Worm (Caenorhabditis elegans) whole organism, midembryonic: ENCODE measurements around the gene Y110A2AL.1.
A peak's percentile ranks its signal among the peaks of the same experiment; 100 is the strongest.

Experiments
- T22C8.4 ChIP-seq: fragments of 200-800 bp; sonication (Bioruptor generic); IDR thresholded peaks from 2 replicates; pipeline ENCODE4 v1.3.6; 2022; ENCODE audit warnings: missing genetic modification characterization, missing compliant biosample characterization
- cog-1 ChIP-seq: sonication (generic microtip); optimal IDR thresholded peaks from 2 replicates; lab custom pipeline; 2016; ENCODE audit warnings: missing genetic modification characterization, missing compliant biosample characterization
- flt-1 ChIP-seq: fragments of 200-800 bp; sonication (Bioruptor generic); IDR thresholded peaks from 2 replicates; pipeline ENCODE4 v1.3.6; 2022; ENCODE audit warnings: missing genetic modification characterization, missing compliant biosample characterization
- klf-2 ChIP-seq: fragments of 200-800 bp; sonication (Bioruptor generic); conservative IDR thresholded peaks from 2 replicates; pipeline ENCODE4 v1.3.6; 2022; ENCODE audit warnings: missing genetic modification reagents, missing genetic modification characterization, missing compliant biosample characterization
- med-1 ChIP-seq: sonication (generic microtip); optimal IDR thresholded peaks from 2 replicates; lab custom pipeline; 2017; ENCODE audit warnings: missing genetic modification characterization, mild to moderate bottlenecking, missing compliant biosample characterization, antibody characterized with exemption, missing genetic modification reagents; ENCODE audit not compliant: insufficient read depth
- ref-1 ChIP-seq: fragments of 200-800 bp; sonication (Bioruptor generic); conservative IDR thresholded peaks from 2 replicates; pipeline ENCODE4 v1.3.6; 2022; ENCODE audit warnings: missing genetic modification reagents, missing genetic modification characterization, missing compliant biosample characterization
- tab-1 ChIP-seq: fragments of 200-800 bp; sonication (Bioruptor generic); IDR thresholded peaks from 2 replicates; pipeline ENCODE4 v1.3.6; 2022; ENCODE audit warnings: missing genetic modification characterization, missing compliant biosample characterization
- ztf-23 ChIP-seq: fragments of 200-800 bp; sonication (Bioruptor generic); IDR thresholded peaks from 2 replicates; pipeline ENCODE4 v1.3.6; 2022; ENCODE audit warnings: missing genetic modification reagents, missing genetic modification characterization, missing compliant biosample characterization
- ztf-29 ChIP-seq: fragments of 200-800 bp; sonication (Bioruptor generic); IDR thresholded peaks from 2 replicates; pipeline ENCODE4 v1.3.6; 2022; ENCODE audit warnings: missing genetic modification reagents, missing genetic modification characterization, missing compliant biosample characterization

Gene Y110A2AL.1

DNA sequence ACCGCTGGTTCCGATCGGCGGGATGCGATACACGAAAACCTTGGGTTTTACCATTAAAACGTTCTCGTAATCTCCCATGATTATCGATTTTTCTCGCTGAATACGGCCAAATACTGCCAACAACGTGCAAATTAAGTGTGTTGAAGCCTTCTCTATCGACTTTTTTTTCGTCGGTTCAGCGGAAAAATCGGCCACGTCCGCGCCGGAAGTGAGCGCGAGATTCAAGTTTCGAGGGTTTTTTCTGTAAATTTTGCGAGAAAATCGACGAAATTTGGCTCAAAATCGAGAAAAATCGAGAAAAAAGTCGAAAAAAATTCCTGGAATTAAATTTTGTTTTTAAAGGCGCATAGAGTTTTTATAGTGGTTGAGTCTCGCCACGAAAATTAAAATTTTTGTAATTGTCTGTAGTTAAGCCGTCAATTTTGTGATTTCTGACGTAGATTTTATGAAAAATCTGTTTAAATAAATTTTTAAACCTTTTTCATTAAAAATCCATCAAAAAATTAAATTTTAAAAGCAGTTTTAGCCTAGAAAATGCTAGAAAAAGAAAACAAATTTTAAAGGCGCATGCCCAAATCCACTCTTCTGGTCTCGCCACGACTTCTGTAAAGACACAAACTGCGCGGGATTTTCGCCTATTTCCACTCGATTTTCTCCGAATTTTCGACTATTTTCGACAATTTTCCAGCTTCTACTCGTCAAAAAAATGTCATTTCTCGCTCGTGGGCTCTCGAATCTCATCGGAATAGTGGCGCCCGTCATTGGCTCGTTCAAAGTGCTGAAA lies 44.4 kb downstream of the Y110A2AL.1 start, which contains the start of the genes ncap-1 and Y110A2AR.1:
TSS of gene ncap-1 (minus strand) at position 241 of the 784 bp plus-strand sequence.
TSS of gene Y110A2AR.1 (plus strand) at position 637 of the 784 bp plus-strand sequence.
- TF ChIP-seq T22C8.4 (GFP tag; lab: Robert Waterston, UW) (0 out of 2 replicates have a peak, but pooled peaks have one; percentile 10), klf-2 (GFP tag; lab: Robert Waterston, UW) (no peak)

DNA sequence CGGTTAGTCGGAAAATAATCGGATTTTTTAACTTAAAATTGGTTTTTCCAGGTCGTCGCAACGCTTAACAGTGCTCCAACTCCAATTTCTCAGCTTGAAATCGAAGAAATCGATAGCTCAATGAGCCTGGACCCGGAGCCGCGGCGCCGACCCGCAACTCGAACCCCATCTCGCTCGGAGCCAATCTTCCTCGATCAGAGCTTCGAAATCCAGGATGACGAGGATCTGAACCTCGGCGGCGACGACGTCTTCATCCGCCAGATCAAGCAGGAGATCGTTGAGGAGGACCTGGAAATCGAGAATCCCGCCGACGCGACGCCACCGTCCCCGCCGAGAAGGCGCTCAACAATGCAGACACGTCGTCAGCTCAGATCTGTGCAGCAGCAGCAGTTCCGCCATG lies 45.3 kb downstream of the Y110A2AL.1 start:
- no peak for TF ChIP-seq flt-1 (GFP tag; lab: Robert Waterston, UW)
- TF ChIP-seq ztf-29: no peak
- TF ChIP-seq T22C8.4 (GFP tag; lab: Robert Waterston, UW): no peak
- no peak for TF ChIP-seq cog-1 (tag; lab: Kevin White, UChicago)
- no peak for TF ChIP-seq tab-1 (GFP tag; lab: Robert Waterston, UW)
- no peak for TF ChIP-seq med-1
- TF ChIP-seq klf-2 (GFP tag; lab: Robert Waterston, UW): no peak
- no peak for TF ChIP-seq ref-1 (GFP tag; lab: Robert Waterston, UW)
- TF ChIP-seq ztf-23 (GFP tag; lab: Robert Waterston, UW): no peak

DNA sequence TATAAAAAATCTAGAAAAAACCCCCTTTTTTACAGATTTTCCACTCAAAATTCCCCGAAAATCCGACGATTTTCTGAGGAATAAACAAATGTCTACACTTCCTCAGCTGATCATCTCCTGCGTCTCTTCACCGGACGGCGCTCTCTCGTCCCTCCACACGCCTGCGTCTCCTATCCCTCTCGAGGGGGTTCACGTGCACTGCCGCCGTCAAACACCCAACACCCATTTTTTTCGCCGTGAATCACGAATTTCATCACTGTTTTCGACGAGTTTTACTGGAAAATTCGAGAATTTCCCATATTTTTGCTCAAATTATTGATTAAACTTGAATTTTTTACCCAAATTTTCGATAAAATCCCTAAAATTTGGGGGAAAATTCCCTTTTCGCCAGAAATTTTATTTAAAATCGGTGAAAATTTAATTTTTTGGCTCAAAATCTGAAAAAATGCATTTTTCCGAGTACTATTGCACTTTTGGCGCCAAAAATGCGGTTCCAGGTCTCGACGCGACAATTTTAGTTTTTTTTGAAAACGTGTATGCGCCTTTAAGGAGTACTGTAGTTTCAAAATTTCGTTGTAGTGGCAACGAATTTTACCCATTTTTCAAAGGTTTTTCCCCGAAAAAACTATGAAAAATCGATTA lies 46.0 kb downstream of the Y110A2AL.1 start:
- no peak for TF ChIP-seq cog-1 (tag; lab: Kevin White, UChicago)
- TF ChIP-seq ztf-29: no peak
- no peak for TF ChIP-seq ref-1 (GFP tag; lab: Robert Waterston, UW)
- no peak for TF ChIP-seq tab-1 (GFP tag; lab: Robert Waterston, UW)
- TF ChIP-seq flt-1 (GFP tag; lab: Robert Waterston, UW): no peak
- TF ChIP-seq ztf-23 (GFP tag; lab: Robert Waterston, UW): no peak
- no peak for TF ChIP-seq klf-2 (GFP tag; lab: Robert Waterston, UW)
- TF ChIP-seq med-1: no peak
- no peak for TF ChIP-seq T22C8.4 (GFP tag; lab: Robert Waterston, UW)

DNA sequence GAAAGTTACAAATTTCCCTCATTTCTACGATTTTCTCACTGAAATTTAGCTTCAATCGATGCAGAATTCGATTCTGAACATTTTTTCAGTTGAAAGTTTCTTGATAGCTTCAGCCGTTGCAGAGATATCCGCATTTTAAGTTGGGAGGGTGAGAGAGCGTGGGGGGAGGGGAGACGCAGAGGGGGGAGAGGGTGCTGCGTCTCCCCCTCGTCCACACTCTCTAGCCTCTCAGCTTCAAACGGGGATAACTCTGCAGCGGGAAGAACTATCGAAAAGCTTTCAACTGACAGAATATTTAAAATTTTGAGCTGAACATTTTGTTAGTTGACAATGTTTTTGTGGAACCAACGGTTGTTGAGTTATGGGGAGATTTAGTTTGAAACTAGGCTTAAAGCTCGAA lies 47.0 kb downstream of the Y110A2AL.1 start:
- TF ChIP-seq ztf-23 (GFP tag; lab: Robert Waterston, UW) (no peak), tab-1 (GFP tag; lab: Robert Waterston, UW) (no peak), T22C8.4 (GFP tag; lab: Robert Waterston, UW) (no peak), klf-2 (GFP tag; lab: Robert Waterston, UW) (no peak), cog-1 (tag; lab: Kevin White, UChicago) (no peak), ref-1 (GFP tag; lab: Robert Waterston, UW) (no peak), ztf-29 (no peak), flt-1 (GFP tag; lab: Robert Waterston, UW) (no peak), med-1 (no peak)

DNA sequence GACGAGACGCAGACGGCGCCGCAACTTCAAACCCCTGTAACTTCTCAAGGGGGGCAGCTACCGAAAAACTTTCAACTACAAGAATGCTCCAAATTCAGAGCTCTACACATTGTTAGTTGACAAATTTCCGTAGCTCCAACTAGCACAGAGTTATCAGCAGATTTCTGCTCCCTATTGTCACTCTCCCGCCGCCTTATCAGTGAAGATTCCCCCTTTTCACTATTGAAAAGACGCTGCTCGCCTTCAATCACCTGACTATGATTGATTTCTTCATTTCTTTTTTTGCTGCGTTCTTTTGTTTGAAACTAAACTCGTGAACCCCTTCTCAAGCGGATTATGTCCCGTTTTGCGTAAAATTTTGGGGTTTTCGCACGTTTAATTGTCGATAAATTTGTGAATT lies 47.5 kb downstream of the Y110A2AL.1 start:
- TF ChIP-seq T22C8.4 (GFP tag; lab: Robert Waterston, UW): no peak

DNA sequence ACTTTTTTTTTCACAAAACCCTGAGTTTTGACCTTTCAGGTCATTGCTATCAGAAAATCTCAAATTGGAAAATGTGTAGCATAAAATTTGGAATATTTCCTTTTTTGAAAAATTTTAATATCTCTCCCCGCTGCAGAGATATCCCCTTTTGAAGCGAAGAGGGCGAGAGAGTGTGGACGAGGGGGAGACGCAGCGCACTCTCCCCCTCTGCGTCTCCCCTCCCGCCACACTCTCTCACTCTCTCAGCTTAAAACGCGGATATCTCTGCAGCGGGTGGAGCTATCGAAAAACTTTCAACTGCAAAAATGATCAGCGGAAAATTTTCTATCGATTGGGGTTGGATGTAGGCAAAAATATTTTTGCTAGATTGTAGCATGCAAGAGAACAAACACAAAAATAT lies 47.9 kb downstream of the Y110A2AL.1 start:
- no peak for TF ChIP-seq tab-1 (GFP tag; lab: Robert Waterston, UW)
- TF ChIP-seq ztf-29: no peak
- TF ChIP-seq klf-2 (GFP tag; lab: Robert Waterston, UW): no peak
- no peak for TF ChIP-seq ztf-23 (GFP tag; lab: Robert Waterston, UW)
- no peak for TF ChIP-seq flt-1 (GFP tag; lab: Robert Waterston, UW)
- TF ChIP-seq ref-1 (GFP tag; lab: Robert Waterston, UW): no peak
- TF ChIP-seq med-1: no peak
- TF ChIP-seq cog-1 (tag; lab: Kevin White, UChicago): no peak
- no peak for TF ChIP-seq T22C8.4 (GFP tag; lab: Robert Waterston, UW)

DNA sequence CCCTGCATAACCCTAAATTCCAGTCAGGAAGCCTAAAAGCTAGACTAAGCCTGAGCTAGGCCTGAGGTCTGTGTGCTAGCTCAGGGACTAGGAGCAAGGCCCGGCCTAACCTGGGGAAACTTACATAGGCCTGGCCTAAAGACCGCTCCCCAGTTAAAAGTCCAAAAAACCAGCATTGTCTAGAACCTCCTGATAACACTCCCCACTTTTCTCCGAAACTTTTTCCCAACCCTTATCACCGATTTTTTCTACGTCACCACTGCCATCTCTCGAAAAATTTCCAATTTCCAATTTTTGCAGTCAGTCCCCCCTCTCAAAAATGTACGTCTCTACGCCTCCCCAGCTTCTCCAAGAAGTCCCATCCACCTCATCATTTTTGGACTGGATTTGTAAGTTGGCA lies 48.7 kb downstream of the Y110A2AL.1 start, which contains the start of gene ZK355.2:
TSS of gene ZK355.2 (plus strand) at position 301 of the 400 bp plus-strand sequence.
- no peak for TF ChIP-seq T22C8.4 (GFP tag; lab: Robert Waterston, UW)
- no peak for TF ChIP-seq med-1
- TF ChIP-seq cog-1 (tag; lab: Kevin White, UChicago): no peak
- no peak for TF ChIP-seq ztf-23 (GFP tag; lab: Robert Waterston, UW)
- TF ChIP-seq tab-1 (GFP tag; lab: Robert Waterston, UW): no peak
- TF ChIP-seq ztf-29: no peak
- no peak for TF ChIP-seq klf-2 (GFP tag; lab: Robert Waterston, UW)
- no peak for TF ChIP-seq flt-1 (GFP tag; lab: Robert Waterston, UW)
- TF ChIP-seq ref-1 (GFP tag; lab: Robert Waterston, UW): no peak

DNA sequence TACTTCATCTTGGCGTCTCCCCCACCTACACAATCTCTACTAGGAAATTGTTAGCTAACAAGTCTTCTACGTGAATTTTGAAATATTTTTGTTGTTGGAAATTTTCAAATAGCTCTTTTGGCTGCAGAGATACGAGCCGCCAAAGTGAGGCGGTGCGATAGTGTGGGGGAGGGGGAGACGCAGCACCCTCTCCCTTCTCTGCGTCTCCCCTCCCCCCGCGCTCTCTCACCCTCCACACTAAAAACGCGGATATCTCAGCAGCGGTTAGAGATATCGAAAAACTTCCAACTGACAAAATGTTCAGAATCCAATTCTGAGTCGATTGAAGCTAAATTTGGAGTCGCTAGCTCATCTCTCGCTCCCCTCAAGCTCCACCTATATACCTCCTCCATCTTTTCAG lies 50.1 kb downstream of the Y110A2AL.1 start:
- TF ChIP-seq klf-2 (GFP tag; lab: Robert Waterston, UW) (no peak), ztf-23 (GFP tag; lab: Robert Waterston, UW) (no peak), flt-1 (GFP tag; lab: Robert Waterston, UW) (no peak), T22C8.4 (GFP tag; lab: Robert Waterston, UW) (no peak), cog-1 (tag; lab: Kevin White, UChicago) (no peak), tab-1 (GFP tag; lab: Robert Waterston, UW) (no peak), ref-1 (GFP tag; lab: Robert Waterston, UW) (no peak), ztf-29 (no peak), med-1 (no peak)

DNA sequence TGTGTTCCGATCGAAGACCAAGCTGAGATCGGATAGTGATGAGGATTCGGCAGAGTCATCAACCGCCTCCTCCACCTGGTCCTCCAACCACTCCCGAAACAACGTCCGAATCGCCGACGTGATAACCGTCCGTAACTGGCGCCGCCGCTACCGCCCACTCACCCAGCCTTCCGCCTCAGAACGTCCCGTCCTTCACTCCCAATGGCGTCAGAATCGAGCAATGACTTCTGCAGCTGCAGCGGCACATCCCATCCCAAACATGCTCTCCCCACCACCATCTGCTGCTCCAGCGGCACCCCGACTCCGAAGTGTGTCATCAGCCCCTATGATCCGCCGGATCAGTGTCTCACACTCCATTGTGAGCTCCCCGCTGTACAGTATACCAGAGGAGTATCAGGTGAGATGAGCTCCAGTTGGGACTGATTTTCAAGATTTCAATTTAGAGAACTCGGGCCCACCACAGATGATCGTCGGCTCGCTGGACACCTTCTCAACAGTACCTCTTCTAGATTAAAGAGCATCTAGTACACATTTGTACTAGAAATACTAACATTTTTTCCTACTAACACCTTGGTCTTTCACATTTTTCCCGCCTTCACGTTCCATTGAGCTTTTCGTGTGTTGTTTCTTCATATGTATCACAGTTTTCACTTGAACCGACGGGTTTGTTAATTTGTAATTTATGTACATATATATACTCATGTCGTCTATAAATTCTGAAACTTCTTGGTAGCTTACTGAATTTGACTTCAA lies 51.1 kb downstream of the Y110A2AL.1 start:
- TF ChIP-seq ref-1 (GFP tag; lab: Robert Waterston, UW) (no peak), med-1 (no peak), cog-1 (tag; lab: Kevin White, UChicago) (no peak), tab-1 (GFP tag; lab: Robert Waterston, UW) (no peak)
